Fruit fly (Drosophila melanogaster) whole organism: ENCODE measurements around the gene IntS2.

Source experiments
- CG8478 ChIP-seq: fragments of >200 bp; optimal IDR thresholded peaks from 2 replicates; lab custom pipeline; 2018; ENCODE audit warnings: inconsistent platforms
- Dll ChIP-seq: fragments of >200 bp; optimal IDR thresholded peaks from 2 replicates; lab custom pipeline; 2017
- EcR ChIP-seq, 2 experiments: fragments of >200 bp; optimal IDR thresholded peaks; 2 replicates each; lab custom pipeline; 2017; ENCODE audit warnings: missing biosample characterization in 2 of 2, missing genetic modification characterization in 2 of 2, missing genetic modification reagents in 2 of 2
- pan ChIP-seq: fragments of >200 bp; optimal IDR thresholded peaks from 2 replicates; lab custom pipeline; 2017
- psq ChIP-seq: fragments of >200 bp; optimal IDR thresholded peaks from 2 replicates; lab custom pipeline; 2017
- usp ChIP-seq: fragments of >200 bp; optimal IDR thresholded peaks from 2 replicates; lab custom pipeline; 2017; ENCODE audit warnings: missing biosample characterization, missing genetic modification characterization, mixed read lengths

The IntS2 gene

DNA sequence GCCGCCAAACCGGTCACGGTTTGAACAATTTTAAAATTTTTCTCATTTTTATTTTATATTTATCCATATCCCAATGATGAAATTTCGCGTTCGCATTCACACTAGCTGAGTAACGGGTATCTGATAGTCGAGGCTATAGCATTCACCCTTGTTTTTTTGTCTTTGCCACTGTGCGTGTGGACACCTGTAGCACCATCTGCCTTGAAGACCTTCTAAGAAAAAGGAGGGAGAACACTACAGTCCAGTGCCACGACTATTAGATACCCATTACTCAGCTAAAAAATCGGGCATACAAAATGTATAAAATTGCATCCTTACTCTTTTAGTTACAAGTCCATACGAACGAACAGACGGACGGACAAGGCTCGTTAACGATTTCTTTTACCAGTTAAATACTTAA, 34.4 kb downstream of the IntS2 start:
- no peak for TF ChIP-seq psq (lab: Kevin White, UChicago)
- TF ChIP-seq EcR (GFP tag; optimal IDR thresholded peaks at IDR 0.05; lab: Kevin White, UChicago), result no peak
- no peak for TF ChIP-seq CG8478 (lab: Kevin White, UChicago)
- no peak for TF ChIP-seq pan (lab: Kevin White, UChicago)
- TF ChIP-seq usp (GFP tag; lab: Kevin White, UChicago), result no peak
- TF ChIP-seq Dll (lab: Kevin White, UChicago), result no peak

DNA sequence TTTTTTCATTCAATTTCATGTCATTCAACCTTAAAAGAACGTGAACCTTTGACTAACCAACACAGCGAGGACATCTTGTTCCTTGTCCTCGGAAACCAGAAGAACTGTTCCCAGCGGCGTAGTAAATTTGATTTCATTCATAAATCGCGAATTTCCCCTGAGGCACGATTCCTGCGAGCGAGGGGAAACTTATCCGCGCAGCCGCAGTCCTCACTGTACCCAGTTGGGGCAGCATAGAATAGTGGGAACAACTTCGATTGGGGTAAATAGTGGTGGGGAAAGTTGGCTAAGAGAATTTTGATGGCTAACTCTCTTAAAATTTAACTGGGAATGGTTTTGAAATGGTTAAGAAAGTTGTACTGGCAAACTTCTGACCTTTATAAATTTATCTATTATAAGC, 45.2 kb downstream of the IntS2 start:
- no peak for TF ChIP-seq pan (lab: Kevin White, UChicago)
- no peak for TF ChIP-seq CG8478 (lab: Kevin White, UChicago)
- no peak for TF ChIP-seq usp (GFP tag; lab: Kevin White, UChicago)
- no peak for TF ChIP-seq Dll (lab: Kevin White, UChicago)
